Fruit fly (Drosophila melanogaster): Measurements from ENCODE around the gene Dap160.

DNA sequence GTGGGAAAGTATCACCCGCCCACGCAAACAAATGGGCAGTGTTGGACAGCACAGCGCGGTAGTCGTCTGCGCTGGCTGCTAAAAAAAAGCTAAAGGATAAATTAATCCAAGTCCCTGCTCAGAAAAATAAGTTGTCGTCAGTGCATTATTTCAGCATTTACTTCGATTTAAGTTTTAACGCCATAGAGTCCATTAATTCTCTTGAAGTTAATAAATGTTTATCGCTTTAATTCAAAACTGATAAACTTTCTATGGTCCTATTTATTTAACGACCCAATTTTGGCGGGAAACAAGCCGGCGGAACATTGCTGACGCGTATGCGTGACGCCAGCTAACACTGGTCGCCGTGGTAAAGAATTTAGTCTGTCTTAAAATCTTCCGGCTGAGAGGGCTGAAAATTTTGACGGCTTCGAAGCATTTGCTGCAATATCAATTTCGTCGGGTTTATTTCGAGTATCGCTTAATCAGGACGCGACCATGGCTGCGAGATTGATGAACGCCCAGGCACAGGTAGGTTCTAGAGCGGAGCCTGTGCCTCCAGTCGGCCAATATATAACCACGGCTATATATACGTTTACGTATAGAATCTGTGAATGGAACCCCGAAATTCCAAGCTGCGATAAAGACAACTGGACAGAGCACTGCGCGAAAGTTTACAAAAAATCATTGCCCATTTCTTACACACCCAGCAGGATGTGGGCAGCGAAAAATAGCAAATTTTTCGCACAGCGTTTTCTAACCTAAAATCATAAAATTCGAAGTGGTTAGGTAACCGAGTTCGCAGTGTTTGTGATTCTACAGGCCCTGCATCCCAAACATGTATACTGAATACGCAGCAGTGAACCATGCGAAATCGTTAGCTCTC is 26.4 kb upstream of the Dap160 start, which contains the start of the genes mAcon1, CG43345 and CG43346:
- TF ChIP-seq psq (optimal IDR thresholded peaks at IDR 0.05) (no peak), Myc (optimal IDR thresholded peaks at IDR 0.05) (no peak), Sin3A (optimal IDR thresholded peaks at IDR 0.05) (no peak), h (optimal IDR thresholded peaks at IDR 0.05) (no peak)
